Worm (Caenorhabditis elegans): ENCODE results near the gene tbb-6.

- no peak for TF ChIP-seq ref-1 (GFP tag; conservative IDR thresholded peaks at IDR 0.05)
- TF ChIP-seq ztf-23 (GFP tag; IDR thresholded peaks at IDR 0.05) = no peak
- TF ChIP-seq T22C8.4 (GFP tag; IDR thresholded peaks at IDR 0.05) = no peak
- TF ChIP-seq klf-2 (GFP tag; conservative IDR thresholded peaks at IDR 0.05) = no peak
- no peak for TF ChIP-seq ztf-29 (GFP tag; IDR thresholded peaks at IDR 0.05)
- TF ChIP-seq med-1 (GFP tag; optimal IDR thresholded peaks at IDR 0.05; ENCODE audit: insufficient read depth) = no peak
- TF ChIP-seq cog-1 (tag; optimal IDR thresholded peaks at IDR 0.05) = no peak
Measured at ce11 chrV:12271495-12271894, 10.2 kb downstream of the tbb-6 start, which contains the start of the genes tsfm-1 and capg-2.
